Worm (Caenorhabditis elegans): ENCODE results near the gene fbxb-33.

The fbxb-33 gene

ce11 chrII:3680366-3680765 is 33.2 kb downstream of the fbxb-33 start:
- no peak for TF ChIP-seq skn-1 (tag; optimal IDR thresholded peaks at IDR 0.05)
- no peak for TF ChIP-seq ama-1 (optimal IDR thresholded peaks at IDR 0.05)
- no peak for TF ChIP-seq lin-11 (tag; optimal IDR thresholded peaks at IDR 0.05)
- TF ChIP-seq nhr-6 (tag; optimal IDR thresholded peaks at IDR 0.05), result no peak
- TF ChIP-seq nhr-237 (tag; optimal IDR thresholded peaks at IDR 0.05), result no peak
- TF ChIP-seq nhr-12 (tag; optimal IDR thresholded peaks at IDR 0.05), result no peak
- no peak for TF ChIP-seq nhr-25 (tag; optimal IDR thresholded peaks at IDR 0.05)
- no peak for TF ChIP-seq egl-27 (tag; optimal IDR thresholded peaks at IDR 0.05)
- no peak for TF ChIP-seq mab-5 (tag; optimal IDR thresholded peaks at IDR 0.05)
- no peak for TF ChIP-seq nhr-77 (tag; optimal IDR thresholded peaks at IDR 0.05)
- TF ChIP-seq ceh-82 (tag; optimal IDR thresholded peaks at IDR 0.05), result no peak
- no peak for TF ChIP-seq R02D3.7 (tag; optimal IDR thresholded peaks at IDR 0.05)
- TF ChIP-seq C34F6.9 (tag; optimal IDR thresholded peaks at IDR 0.05), result no peak

DNA sequence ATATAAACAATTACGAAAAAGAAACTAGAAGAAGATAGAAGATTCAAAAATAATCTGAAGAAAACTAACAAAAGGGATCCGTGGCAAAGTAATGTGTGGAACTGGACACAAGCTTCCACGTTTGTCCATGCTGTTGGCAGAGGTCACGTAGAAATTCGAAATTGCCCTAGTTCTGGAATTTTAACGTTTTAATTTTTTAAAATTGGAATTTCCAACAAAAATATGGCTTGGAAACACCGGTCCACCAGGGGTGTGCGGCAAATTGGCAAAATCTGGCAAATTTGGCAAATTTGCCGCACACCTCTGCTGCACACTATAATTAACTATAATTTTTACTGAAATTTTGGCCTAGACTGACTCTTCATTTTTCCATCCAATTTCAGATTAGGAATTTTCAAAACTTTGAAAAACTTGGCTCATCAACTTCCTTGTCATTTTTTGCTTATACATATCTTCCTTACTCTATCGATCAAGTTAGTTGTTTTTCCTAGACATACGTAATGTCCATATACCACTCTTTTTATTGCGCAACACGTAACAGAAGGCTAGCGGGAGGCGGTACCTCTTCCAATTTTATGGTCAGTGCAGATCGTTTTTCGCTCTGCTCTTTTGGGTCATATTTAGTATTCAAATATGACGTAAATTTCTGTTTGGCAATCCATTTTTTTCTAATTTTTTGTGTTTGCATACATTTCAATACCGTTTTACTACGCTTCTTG is 34.3 kb downstream of the fbxb-33 start, which contains the start of gene F19B10.10:
Gene F19B10.10 (minus strand): TSS at position 51 of the 719 bp plus-strand sequence.
- no peak for TF ChIP-seq blmp-1 (tag; optimal IDR thresholded peaks at IDR 0.05; ENCODE audit: insufficient read depth)
- TF ChIP-seq unc-62 (GFP tag; optimal IDR thresholded peaks at IDR 0.05), result no peak

ce11 chrII:3682770-3683234 is 35.6 kb downstream of the fbxb-33 start, which contains the start of gene F19B10.1:
Gene F19B10.1, plus strand, starts transcription at chrII:3683184.
- TF ChIP-seq zag-1 (tag; optimal IDR thresholded peaks at IDR 0.05) (no peak), aly-2 (tag; optimal IDR thresholded peaks at IDR 0.05) (no peak), peb-1 (tag; optimal IDR thresholded peaks at IDR 0.05) (no peak), sma-9 (GFP tag; optimal IDR thresholded peaks at IDR 0.05) (peak; percentile 80), sma-9 (tag; optimal IDR thresholded peaks at IDR 0.05) (no peak), ZK546.5 (tag; optimal IDR thresholded peaks at IDR 0.05) (no peak), nhr-21 (tag; optimal IDR thresholded peaks at IDR 0.05) (peak; percentile 61), snpc-4 (tag; optimal IDR thresholded peaks at IDR 0.05) (peak; percentile 43), unc-55 (GFP tag; optimal IDR thresholded peaks at IDR 0.05) (peak; percentile 66), fos-1 (tag; optimal IDR thresholded peaks at IDR 0.05) (peak; percentile 78), nhr-237 (tag; optimal IDR thresholded peaks at IDR 0.05) (no peak), unc-39 (tag; optimal IDR thresholded peaks at IDR 0.05) (no peak), nhr-25 (tag; optimal IDR thresholded peaks at IDR 0.05) (no peak), dmd-4 (tag; optimal IDR thresholded peaks at IDR 0.05) (no peak), C34F6.9 (tag; optimal IDR thresholded peaks at IDR 0.05) (peak; percentile 89), mbf-1 (tag; optimal IDR thresholded peaks at IDR 0.05) (no peak), lin-39 (tag; optimal IDR thresholded peaks at IDR 0.05) (no peak), lin-13 (GFP tag; optimal IDR thresholded peaks at IDR 0.05) (peak; percentile 78), gmeb-1 (tag; optimal IDR thresholded peaks at IDR 0.05) (peak; percentile 91), sma-3 (GFP tag; optimal IDR thresholded peaks at IDR 0.05) (peak; percentile 72), sem-4 (tag; optimal IDR thresholded peaks at IDR 0.05) (peak; percentile 57), egl-27 (tag; optimal IDR thresholded peaks at IDR 0.05) (no peak), ceh-16 (tag; optimal IDR thresholded peaks at IDR 0.05) (no peak), nhr-77 (tag; optimal IDR thresholded peaks at IDR 0.05) (no peak), ztf-11 (tag; optimal IDR thresholded peaks at IDR 0.05) (no peak), ztf-4 (tag; optimal IDR thresholded peaks at IDR 0.05) (no peak), nhr-11 (tag; optimal IDR thresholded peaks at IDR 0.05) (no peak), crh-2 (tag; optimal IDR thresholded peaks at IDR 0.05) (peak; percentile 72), skn-1 (tag; optimal IDR thresholded peaks at IDR 0.05) (no peak), alr-1 (tag; optimal IDR thresholded peaks at IDR 0.05) (no peak), F13H6.1 (tag; optimal IDR thresholded peaks at IDR 0.05) (no peak), nhr-23 (tag; optimal IDR thresholded peaks at IDR 0.05) (no peak), nhr-10 (tag; optimal IDR thresholded peaks at IDR 0.05) (no peak), nhr-129 (tag; optimal IDR thresholded peaks at IDR 0.05) (peak; percentile 62), unc-62 (GFP tag; optimal IDR thresholded peaks at IDR 0.05) (no peak), nhr-6 (tag; optimal IDR thresholded peaks at IDR 0.05) (no peak), lin-11 (tag; optimal IDR thresholded peaks at IDR 0.05) (no peak), elt-1 (tag; optimal IDR thresholded peaks at IDR 0.05) (no peak), ceh-82 (tag; optimal IDR thresholded peaks at IDR 0.05) (no peak), nhr-12 (tag; optimal IDR thresholded peaks at IDR 0.05) (no peak), R02D3.7 (tag; optimal IDR thresholded peaks at IDR 0.05) (no peak), mdl-1 (tag; optimal IDR thresholded peaks at IDR 0.05) (peak in 1 of 2 experiments; percentile 55), ama-1 (optimal IDR thresholded peaks at IDR 0.05) (no peak), mab-5 (tag; optimal IDR thresholded peaks at IDR 0.05) (peak; percentile 75), Y55F3AM.14 (GFP tag; optimal IDR thresholded peaks at IDR 0.05) (no peak), ztf-1 (GFP tag; conservative IDR thresholded peaks at IDR 0.05) (no peak), elt-3 (tag; optimal IDR thresholded peaks at IDR 0.05) (no peak)
